Fruit fly (Drosophila melanogaster) whole organism, wandering third instar larva: ENCODE data around the gene CG45487.
"Not testable (repeated sequence)": the region's sequence is repeated elsewhere in the genome, so short reads cannot be mapped to it uniquely, and the experiment has no call there.

Source experiments
- Abd-B ChIP-seq: fragments of >200 bp; optimal IDR thresholded peaks from 2 replicates; lab custom pipeline; 2017; ENCODE audit warnings: missing biosample characterization, missing genetic modification characterization
- CG32264 ChIP-seq: fragments of 200-800 bp; sonication (Bioruptor generic); optimal IDR thresholded peaks from 2 replicates; lab custom pipeline; 2016; ENCODE audit warnings: missing biosample characterization, missing genetic modification characterization
- CG9705 ChIP-seq: fragments of 200-800 bp; sonication (Bioruptor generic); optimal IDR thresholded peaks from 2 replicates; lab custom pipeline; 2018; ENCODE audit warnings: missing biosample characterization, mild to moderate bottlenecking, missing genetic modification characterization
- CrebA ChIP-seq: fragments of 200-800 bp; sonication (Bioruptor generic); optimal IDR thresholded peaks from 2 replicates; lab custom pipeline; 2016; ENCODE audit warnings: missing biosample characterization, mild to moderate bottlenecking, missing genetic modification characterization, borderline replicate concordance
- Dfd ChIP-seq: fragments of >200 bp; optimal IDR thresholded peaks from 2 replicates; lab custom pipeline; 2017; ENCODE audit warnings: missing biosample characterization, missing genetic modification characterization
- Dif ChIP-seq: fragments of 200-275, 200-300 bp; sonication (Bioruptor generic); optimal IDR thresholded peaks from 2 replicates; lab custom pipeline; 2018; ENCODE audit warnings: missing biosample characterization, missing genetic modification characterization; ENCODE audit not compliant: partially characterized antibody
- GATAd ChIP-seq: sonication (Bioruptor generic); optimal IDR thresholded peaks from 2 replicates; lab custom pipeline; 2016; ENCODE audit warnings: missing biosample characterization, missing genetic modification characterization
- HLH106 ChIP-seq: fragments of 200-800 bp; optimal IDR thresholded peaks from 3 replicates; lab custom pipeline; 2019; ENCODE audit warnings: missing biosample characterization, mild to moderate bottlenecking, missing genetic modification characterization, moderate library complexity
- Hnf4 ChIP-seq: fragments of 200-800 bp; sonication (Bioruptor generic); optimal IDR thresholded peaks from 2 replicates; lab custom pipeline; 2016; ENCODE audit warnings: missing biosample characterization, mild to moderate bottlenecking, missing genetic modification characterization
- Hr78 ChIP-seq: fragments of >200 bp; optimal IDR thresholded peaks from 2 replicates; lab custom pipeline; 2017; ENCODE audit warnings: missing biosample characterization, missing genetic modification characterization
- Hr83 ChIP-seq: fragments of 200-300 bp; sonication (Bioruptor generic); optimal IDR thresholded peaks from 2 replicates; lab custom pipeline; 2016; ENCODE audit warnings: missing biosample characterization, mild to moderate bottlenecking, missing genetic modification characterization, moderate library complexity; ENCODE audit not compliant: poor library complexity, severe bottlenecking
- Jra ChIP-seq: sonication (Bioruptor generic); optimal IDR thresholded peaks from 2 replicates; lab custom pipeline; 2016; ENCODE audit warnings: missing biosample characterization, missing genetic modification characterization
- Mio ChIP-seq: sonication (Bioruptor generic); optimal IDR thresholded peaks from 2 replicates; lab custom pipeline; 2016; ENCODE audit warnings: missing biosample characterization, missing genetic modification characterization
- Myc ChIP-seq: fragments of >200 bp; optimal IDR thresholded peaks from 2 replicates; lab custom pipeline; 2017
- N ChIP-seq: fragments of >200 bp; optimal IDR thresholded peaks from 2 replicates; lab custom pipeline; 2018; ENCODE audit warnings: missing biosample characterization, missing external identifiers, missing genetic modification characterization
- OdsH ChIP-seq: fragments of 200-800 bp; sonication (Bioruptor generic); optimal IDR thresholded peaks from 2 replicates; lab custom pipeline; 2016; ENCODE audit warnings: missing biosample characterization, mild to moderate bottlenecking, missing genetic modification characterization
- Rel ChIP-seq, 2 experiments: fragments of 200-800 bp; sonication (Bioruptor generic) in 1 of 2; optimal IDR thresholded peaks; 2 replicates in 1 of 2; 3 replicates in 1 of 2; lab custom pipeline; 2016 to 2019; ENCODE audit warnings: mild to moderate bottlenecking in 2 of 2, missing biosample characterization in 2 of 2, missing genetic modification characterization in 2 of 2, moderate library complexity in 1 of 2
- Sp1 ChIP-seq: fragments of 200-800 bp; sonication (Bioruptor generic); optimal IDR thresholded peaks from 3 replicates; lab custom pipeline; 2019; ENCODE audit warnings: missing biosample characterization, mild to moderate bottlenecking, missing genetic modification characterization, moderate library complexity
- Vsx2 ChIP-seq: fragments of 200-300, 225-300 bp; sonication (Bioruptor generic); optimal IDR thresholded peaks from 2 replicates; lab custom pipeline; 2018; ENCODE audit warnings: missing biosample characterization, missing genetic modification characterization; ENCODE audit not compliant: partially characterized antibody
- br ChIP-seq: fragments of 200-800 bp; sonication (Bioruptor generic); optimal IDR thresholded peaks from 2 replicates; lab custom pipeline; 2016; ENCODE audit warnings: missing biosample characterization, missing genetic modification characterization
- brk ChIP-seq: fragments of 200-800 bp; sonication (Bioruptor generic); optimal IDR thresholded peaks from 2 replicates; lab custom pipeline; 2016; ENCODE audit warnings: missing biosample characterization, mild to moderate bottlenecking, missing genetic modification characterization
- dl ChIP-seq, 2 experiments: fragments of 175-275, 200-275 bp in 1 of 2; fragments of 200-275 bp in 1 of 2; sonication (Bioruptor generic); optimal IDR thresholded peaks; lab custom pipeline; 2018; ENCODE audit warnings: mild to moderate bottlenecking in 2 of 2, missing biosample characterization in 2 of 2, missing genetic modification characterization in 2 of 2, moderate library complexity in 2 of 2; ENCODE audit not compliant: partially characterized antibody in 2 of 2, insufficient read depth in 1 of 2
- dmrt93B ChIP-seq: fragments of 200-800 bp; sonication (Bioruptor generic); optimal IDR thresholded peaks from 2 replicates; lab custom pipeline; 2018; ENCODE audit warnings: missing biosample characterization, mild to moderate bottlenecking, missing genetic modification characterization
- dsf ChIP-seq: sonication (Bioruptor generic); optimal IDR thresholded peaks from 2 replicates; lab custom pipeline; 2016; ENCODE audit warnings: missing biosample characterization, missing genetic modification characterization, borderline replicate concordance
- ey ChIP-seq: fragments of 200-800 bp; sonication (Bioruptor generic); optimal IDR thresholded peaks from 2 replicates; lab custom pipeline; 2016; ENCODE audit warnings: missing biosample characterization, missing genetic modification characterization
- foxo ChIP-seq, 2 experiments: fragments of 200-800 bp; sonication (Bioruptor generic); optimal IDR thresholded peaks; 2 replicates in 1 of 2; 3 replicates in 1 of 2; lab custom pipeline; 2016 to 2017; ENCODE audit warnings: missing biosample characterization in 2 of 2, missing genetic modification characterization in 2 of 2
- fru ChIP-seq: fragments of 200-800 bp; sonication (Bioruptor generic); optimal IDR thresholded peaks from 3 replicates; lab custom pipeline; 2016; ENCODE audit warnings: missing biosample characterization, mild to moderate bottlenecking, missing genetic modification characterization
- h ChIP-seq: fragments of 200-800 bp; sonication (Bioruptor generic); optimal IDR thresholded peaks from 3 replicates; lab custom pipeline; 2016; ENCODE audit warnings: missing biosample characterization, mild to moderate bottlenecking, missing genetic modification characterization
- jim ChIP-seq: fragments of 175-275, 200-325 bp; sonication (Bioruptor generic); optimal IDR thresholded peaks from 2 replicates; lab custom pipeline; 2016; ENCODE audit warnings: missing biosample characterization, mild to moderate bottlenecking, missing genetic modification characterization
- lola ChIP-seq: fragments of >200 bp; optimal IDR thresholded peaks from 2 replicates; lab custom pipeline; 2017; ENCODE audit warnings: missing biosample characterization, missing genetic modification characterization
- pan ChIP-seq: fragments of >200 bp; optimal IDR thresholded peaks from 2 replicates; lab custom pipeline; 2017
- psq ChIP-seq: fragments of 200-800 bp; sonication (Bioruptor generic); optimal IDR thresholded peaks from 3 replicates; lab custom pipeline; 2017; ENCODE audit warnings: missing biosample characterization, mild to moderate bottlenecking, missing genetic modification characterization, moderate library complexity
- rgr ChIP-seq: fragments of 200-800 bp; sonication (Bioruptor generic); optimal IDR thresholded peaks from 3 replicates; lab custom pipeline; 2016; ENCODE audit warnings: missing biosample characterization, mild to moderate bottlenecking, missing genetic modification characterization
- sage ChIP-seq: fragments of 200-800 bp; sonication (Bioruptor generic); optimal IDR thresholded peaks from 2 replicates; lab custom pipeline; 2016; ENCODE audit warnings: missing biosample characterization, mild to moderate bottlenecking, missing genetic modification characterization
- sv ChIP-seq: fragments of 200-800 bp; sonication (Bioruptor generic); optimal IDR thresholded peaks from 3 replicates; lab custom pipeline; 2016; ENCODE audit warnings: missing biosample characterization, missing genetic modification characterization
- tai ChIP-seq: sonication (Bioruptor generic); optimal IDR thresholded peaks from 2 replicates; lab custom pipeline; 2016; ENCODE audit warnings: missing biosample characterization, missing genetic modification characterization
- usp ChIP-seq: fragments of >200 bp; optimal IDR thresholded peaks from 2 replicates; lab custom pipeline; 2017; ENCODE audit warnings: missing biosample characterization, missing genetic modification characterization
- woc ChIP-seq: sonication (Bioruptor generic); optimal IDR thresholded peaks from 2 replicates; lab custom pipeline; 2016; ENCODE audit warnings: missing biosample characterization, mild to moderate bottlenecking, missing genetic modification characterization

The CG45487 gene

dm6 chrX:19915181-19915580 is at the start of gene CG45487:
Gene CG45487, minus strand, starts transcription at chrX:19915281.
- not testable (repeated sequence) for TF ChIP-seq sage (GFP tag; lab: Kevin White, UChicago); Myc (lab: Kevin White, UChicago); Vsx2 (GFP tag; lab: Kevin White, UChicago)

dm6 chrX:19964215-19964614 is 49.1 kb upstream of the CG45487 start:
- no peak for TF ChIP-seq CrebA (GFP tag; lab: Kevin White, UChicago)
- TF ChIP-seq dl (GFP tag; optimal IDR thresholded peaks at IDR 0.05; lab: Kevin White, UChicago; ENCODE audit: insufficient read depth in 1 of 2, partially characterized antibody in 2 of 2) = no peak
- TF ChIP-seq dmrt93B = no peak
- no peak for TF ChIP-seq usp (GFP tag; lab: Kevin White, UChicago)
- no peak for TF ChIP-seq brk (GFP tag; lab: Kevin White, UChicago)
- no peak for TF ChIP-seq Jra (GFP tag; lab: Kevin White, UChicago)
- TF ChIP-seq pan (lab: Kevin White, UChicago) = no peak
- TF ChIP-seq rgr (GFP tag; lab: Kevin White, UChicago) = peak; percentile 29
- TF ChIP-seq Sp1 (GFP tag; lab: Kevin White, UChicago) = peak; percentile 31
- TF ChIP-seq foxo (GFP tag; optimal IDR thresholded peaks at IDR 0.05; lab: Kevin White, UChicago) = peak in 1 of 2 experiments; percentile 61
- peak; percentile 43 for TF ChIP-seq br
- TF ChIP-seq dsf (GFP tag; lab: Kevin White, UChicago) = no peak
- TF ChIP-seq Myc (lab: Kevin White, UChicago) = no peak
- no peak for TF ChIP-seq sage (GFP tag; lab: Kevin White, UChicago)
- peak; percentile 18 for TF ChIP-seq tai (GFP tag; lab: Kevin White, UChicago)
- TF ChIP-seq Dfd (GFP tag; lab: Kevin White, UChicago) = no peak
- peak; percentile 21 for TF ChIP-seq Hnf4 (GFP tag; lab: Kevin White, UChicago)
- TF ChIP-seq lola (GFP tag; lab: Kevin White, UChicago) = no peak
- no peak for TF ChIP-seq Dif
- TF ChIP-seq fru = peak; percentile 49
- no peak for TF ChIP-seq Hr83 (GFP tag; lab: Kevin White, UChicago)
- peak; percentile 33 for TF ChIP-seq h (GFP tag; lab: Kevin White, UChicago)
- no peak for TF ChIP-seq Abd-B (GFP tag; lab: Kevin White, UChicago)
- no peak for TF ChIP-seq woc (GFP tag; lab: Kevin White, UChicago)
- TF ChIP-seq sv (GFP tag; lab: Kevin White, UChicago) = no peak
- TF ChIP-seq N (GFP tag; lab: Kevin White, UChicago) = no peak
- no peak for TF ChIP-seq CG32264
- no peak for TF ChIP-seq jim
- no peak for TF ChIP-seq Vsx2 (GFP tag; lab: Kevin White, UChicago)
- no peak for TF ChIP-seq CG9705 (GFP tag; lab: Kevin White, UChicago)
- TF ChIP-seq HLH106 = peak; percentile 32
- no peak for TF ChIP-seq Rel (GFP tag; optimal IDR thresholded peaks at IDR 0.05; lab: Kevin White, UChicago)
- no peak for TF ChIP-seq Rel (tag; optimal IDR thresholded peaks at IDR 0.05; lab: Kevin White, UChicago)
- TF ChIP-seq GATAd (GFP tag; lab: Kevin White, UChicago) = no peak
- TF ChIP-seq psq (GFP tag; lab: Kevin White, UChicago) = peak; percentile 32
- TF ChIP-seq Mio = no peak
- TF ChIP-seq Hr78 (GFP tag; lab: Kevin White, UChicago) = no peak
- peak; percentile 57 for TF ChIP-seq ey (GFP tag; lab: Kevin White, UChicago)
- TF ChIP-seq OdsH (GFP tag; lab: Kevin White, UChicago) = peak; percentile 40

DNA sequence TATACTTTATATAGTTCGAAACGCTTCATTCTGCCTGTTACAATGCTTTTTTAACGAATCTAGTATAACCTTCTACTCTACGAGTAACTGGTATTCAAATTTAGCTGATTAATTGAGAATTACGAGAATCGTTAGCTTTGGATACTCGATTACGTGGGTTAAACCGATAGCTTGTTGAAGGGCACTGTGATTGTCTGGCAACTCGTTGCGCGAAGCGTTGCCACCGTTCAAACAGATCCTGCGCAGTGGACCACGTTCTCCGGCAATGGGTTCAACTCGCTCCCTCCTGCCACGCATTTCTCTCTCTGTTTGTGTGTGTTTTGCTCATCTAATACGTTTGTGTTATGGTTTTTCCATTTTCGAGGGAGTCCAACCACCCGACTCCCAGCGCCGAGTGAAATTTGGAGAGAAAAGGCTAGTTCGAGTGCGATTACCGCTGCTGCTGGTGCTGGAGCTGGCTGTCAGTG is 45.8 kb upstream of the CG45487 start, which contains the start of gene Nep3:
Gene Nep3 (plus strand): TSS at position 417 of the 467 bp plus-strand sequence.
- TF ChIP-seq Rel (GFP tag; optimal IDR thresholded peaks at IDR 0.05; lab: Kevin White, UChicago) (no peak), Rel (tag; optimal IDR thresholded peaks at IDR 0.05; lab: Kevin White, UChicago) (no peak), rgr (GFP tag; lab: Kevin White, UChicago) (no peak), lola (GFP tag; lab: Kevin White, UChicago) (no peak), fru (no peak), psq (GFP tag; lab: Kevin White, UChicago) (no peak), br (no peak), Hnf4 (GFP tag; lab: Kevin White, UChicago) (no peak), Hr83 (GFP tag; lab: Kevin White, UChicago) (no peak), Vsx2 (GFP tag; lab: Kevin White, UChicago) (no peak), usp (GFP tag; lab: Kevin White, UChicago) (no peak), woc (GFP tag; lab: Kevin White, UChicago) (no peak), brk (GFP tag; lab: Kevin White, UChicago) (no peak), HLH106 (no peak), Hr78 (GFP tag; lab: Kevin White, UChicago) (no peak), ey (GFP tag; lab: Kevin White, UChicago) (no peak), sv (GFP tag; lab: Kevin White, UChicago) (no peak), sage (GFP tag; lab: Kevin White, UChicago) (no peak), jim (no peak), CG32264 (no peak)
